Fruit fly (Drosophila melanogaster) whole organism, adult: ENCODE results near the gene Art6.

Experiments used
- CG11617 ChIP-seq: fragments of 200-800 bp; sonication (Bioruptor generic); optimal IDR thresholded peaks from 2 replicates; lab custom pipeline; 2017; ENCODE audit warnings: mild to moderate bottlenecking, missing biosample characterization, missing genetic modification reagents, missing genetic modification characterization
- CG12768 ChIP-seq: fragments of 200-800 bp; sonication (Bioruptor generic); optimal IDR thresholded peaks from 2 replicates; lab custom pipeline; 2017; ENCODE audit warnings: missing biosample characterization, missing genetic modification characterization, mild to moderate bottlenecking, moderate library complexity, missing genetic modification reagents
- CG14711 ChIP-seq: fragments of 200-800 bp; sonication (Bioruptor generic); optimal IDR thresholded peaks from 2 replicates; lab custom pipeline; 2018; ENCODE audit warnings: missing biosample characterization, mild to moderate bottlenecking, missing genetic modification characterization, moderate library complexity
- CG1620 ChIP-seq: fragments of 200-800 bp; sonication (Bioruptor generic); optimal IDR thresholded peaks from 2 replicates; lab custom pipeline; 2016; ENCODE audit warnings: missing biosample characterization, missing genetic modification characterization
- CG33017 ChIP-seq: fragments of 200-800 bp; sonication (Bioruptor generic); optimal IDR thresholded peaks from 2 replicates; lab custom pipeline; 2018; ENCODE audit warnings: missing biosample characterization, mild to moderate bottlenecking, missing genetic modification characterization, moderate library complexity
- CG5204 ChIP-seq: fragments of 200-800 bp; sonication (Bioruptor generic); optimal IDR thresholded peaks from 2 replicates; lab custom pipeline; 2016; ENCODE audit warnings: missing biosample characterization, missing genetic modification characterization
- CG7045 ChIP-seq: fragments of 200-800 bp; sonication (Bioruptor generic); optimal IDR thresholded peaks from 2 replicates; lab custom pipeline; 2017; ENCODE audit warnings: missing biosample characterization, mild to moderate bottlenecking, missing genetic modification characterization
- CG7101 ChIP-seq: fragments of 200-800 bp; sonication (Bioruptor generic); optimal IDR thresholded peaks from 2 replicates; lab custom pipeline; 2018; ENCODE audit warnings: missing biosample characterization, mild to moderate bottlenecking, missing genetic modification characterization, moderate library complexity
- Clk ChIP-seq: fragments of 200-800 bp; sonication (Bioruptor generic); optimal IDR thresholded peaks from 2 replicates; lab custom pipeline; 2017; ENCODE audit warnings: missing biosample characterization, missing genetic modification characterization
- Crg-1 ChIP-seq: fragments of 200-800 bp; sonication (Bioruptor generic); optimal IDR thresholded peaks from 2 replicates; lab custom pipeline; 2016; ENCODE audit warnings: missing biosample characterization, missing genetic modification characterization
- Hr96 ChIP-seq: fragments of 200-800 bp; sonication (Bioruptor generic); optimal IDR thresholded peaks from 2 replicates; lab custom pipeline; 2016; ENCODE audit warnings: missing biosample characterization, missing genetic modification characterization
- Mnt ChIP-seq: fragments of 200-800 bp; sonication (Bioruptor generic); optimal IDR thresholded peaks from 2 replicates; lab custom pipeline; 2016; ENCODE audit warnings: missing biosample characterization, mild to moderate bottlenecking, missing genetic modification characterization
- bab1 ChIP-seq: fragments of 200-800 bp; sonication (Bioruptor generic); optimal IDR thresholded peaks from 3 replicates; lab custom pipeline; 2019; ENCODE audit warnings: missing biosample characterization, mild to moderate bottlenecking, missing genetic modification characterization, moderate library complexity
- cic ChIP-seq: fragments of 200-800 bp; sonication (Bioruptor generic); optimal IDR thresholded peaks from 2 replicates; lab custom pipeline; 2017; ENCODE audit warnings: missing biosample characterization, mild to moderate bottlenecking, missing genetic modification characterization, moderate library complexity
- cnc ChIP-seq, 2 experiments: fragments of >200 bp; optimal IDR thresholded peaks; 2 replicates each; lab custom pipeline; 2017
- kay ChIP-seq: fragments of 200-800 bp; sonication (Bioruptor generic); peaks from one replicate; lab custom pipeline; 2016; ENCODE audit warnings: missing biosample characterization, missing genetic modification characterization, borderline replicate concordance
- ovo ChIP-seq: fragments of 200-800 bp; sonication (Bioruptor generic); optimal IDR thresholded peaks from 2 replicates; lab custom pipeline; 2016; ENCODE audit warnings: missing biosample characterization, missing genetic modification characterization
- pad ChIP-seq: fragments of 200-800 bp; sonication (Bioruptor generic); optimal IDR thresholded peaks from 3 replicates; lab custom pipeline; 2017; ENCODE audit warnings: missing biosample characterization, missing genetic modification characterization, mild to moderate bottlenecking, moderate library complexity, missing genetic modification reagents
- tj ChIP-seq: fragments of 200-800 bp; sonication (Bioruptor generic); optimal IDR thresholded peaks from 3 replicates; lab custom pipeline; 2017; ENCODE audit warnings: missing biosample characterization, mild to moderate bottlenecking, missing genetic modification characterization, moderate library complexity
- toe ChIP-seq: fragments of 200-800 bp; sonication (Bioruptor generic); optimal IDR thresholded peaks from 2 replicates; lab custom pipeline; 2016; ENCODE audit warnings: missing biosample characterization, missing genetic modification characterization

The Art6 gene

DNA sequence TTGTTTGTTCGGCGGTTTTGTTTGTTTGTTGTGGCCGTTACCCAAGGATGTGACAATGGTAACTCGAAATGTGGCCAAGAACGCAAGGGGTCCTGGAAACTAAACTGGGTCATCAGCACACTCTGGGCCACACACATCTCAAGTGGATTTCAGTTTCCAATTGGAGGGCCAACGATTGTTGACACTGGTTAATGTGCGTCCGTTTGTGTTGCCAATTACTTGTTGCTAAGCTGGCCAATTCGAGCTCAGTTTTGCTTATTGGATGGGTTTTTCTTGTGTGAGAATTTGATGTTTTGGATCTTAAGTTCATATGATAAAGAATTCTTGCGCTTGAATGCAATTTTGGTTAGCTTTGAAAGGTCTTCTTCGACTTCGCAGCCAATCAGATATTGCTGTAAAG lies 35.3 kb upstream of the Art6 start:
- no peak for TF ChIP-seq CG7045 (GFP tag; lab: Kevin White, UChicago)
- TF ChIP-seq Hr96: no peak
- TF ChIP-seq CG12768: no peak
- TF ChIP-seq cic (GFP tag; lab: Kevin White, UChicago): no peak
- no peak for TF ChIP-seq CG1620
- no peak for TF ChIP-seq CG14711 (tag; lab: Kevin White, UChicago)
- no peak for TF ChIP-seq CG11617
- TF ChIP-seq CG33017 (tag; lab: Kevin White, UChicago): no peak
- no peak for TF ChIP-seq cnc (optimal IDR thresholded peaks at IDR 0.05; lab: Kevin White, UChicago)
- no peak for TF ChIP-seq Crg-1

DNA sequence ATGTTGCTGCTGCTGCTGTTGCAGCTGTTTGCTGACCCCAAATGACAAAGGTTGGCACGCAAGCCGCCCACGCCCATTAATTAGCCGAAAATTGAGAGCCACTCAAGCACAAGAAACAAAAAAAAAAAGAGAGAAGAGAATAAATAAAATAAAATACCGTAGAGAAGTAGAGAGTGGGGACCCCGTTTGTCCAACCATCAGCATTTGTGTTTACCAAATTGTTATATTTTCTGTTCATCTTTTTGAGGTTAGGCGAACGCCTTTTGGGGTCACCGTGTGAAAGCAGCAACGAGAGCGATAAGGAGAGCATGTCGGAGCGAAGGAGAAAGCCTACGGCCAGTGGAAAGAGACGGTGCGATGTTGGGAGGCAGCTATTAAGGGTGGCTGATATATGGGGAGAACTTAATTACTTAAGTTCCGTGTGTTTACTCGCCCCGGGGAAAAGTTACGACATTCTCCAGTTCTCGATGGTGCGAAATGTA lies 32.5 kb upstream of the Art6 start:
- TF ChIP-seq tj (GFP tag; lab: Kevin White, UChicago) (no peak), CG11617 (no peak), bab1 (no peak), Hr96 (no peak), toe (GFP tag; lab: Kevin White, UChicago) (no peak), CG7045 (GFP tag; lab: Kevin White, UChicago) (no peak), pad (GFP tag; lab: Kevin White, UChicago) (no peak), Crg-1 (no peak), CG33017 (tag; lab: Kevin White, UChicago) (no peak)

DNA sequence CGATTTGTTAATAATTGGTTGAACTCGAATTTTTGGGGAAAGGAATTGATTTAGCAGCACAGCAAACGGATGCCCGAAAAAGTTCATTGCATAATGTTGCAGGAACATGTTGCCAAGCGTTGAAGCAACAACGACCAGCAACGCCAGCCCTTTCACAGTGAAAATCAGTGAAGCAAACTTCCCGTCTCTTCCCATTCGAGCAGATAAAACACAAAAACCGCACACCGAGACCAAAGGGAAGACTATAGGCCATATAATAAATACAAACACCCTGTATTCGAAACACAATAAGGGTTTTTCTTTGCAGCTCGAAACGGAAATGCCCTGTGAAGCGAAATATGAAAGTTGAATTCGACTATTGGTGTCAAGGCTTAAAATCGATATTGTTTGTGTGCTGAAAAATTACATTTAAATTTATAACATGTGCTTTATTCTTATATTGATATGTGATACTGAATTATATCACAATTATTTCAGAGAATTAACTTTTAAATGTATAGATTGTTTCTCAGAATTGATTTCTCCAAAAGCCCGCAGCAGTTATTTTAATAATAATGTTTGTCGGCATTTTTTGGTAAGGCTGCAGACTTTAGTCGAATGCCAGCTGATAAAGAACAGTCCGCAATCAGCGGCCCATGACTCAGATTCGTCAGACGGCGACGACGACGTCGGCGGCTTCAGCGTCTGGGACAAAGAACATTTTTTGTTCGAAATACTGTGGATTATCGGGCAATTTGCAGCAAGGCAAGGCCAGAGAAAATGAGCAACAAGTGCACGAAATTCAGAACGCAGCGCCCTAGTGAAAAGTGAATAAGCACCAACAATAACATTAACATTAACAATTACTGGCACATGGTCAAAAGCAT lies 31.7 kb upstream of the Art6 start:
- TF ChIP-seq CG12768 (no peak), Clk (GFP tag; lab: Kevin White, UChicago) (no peak)

DNA sequence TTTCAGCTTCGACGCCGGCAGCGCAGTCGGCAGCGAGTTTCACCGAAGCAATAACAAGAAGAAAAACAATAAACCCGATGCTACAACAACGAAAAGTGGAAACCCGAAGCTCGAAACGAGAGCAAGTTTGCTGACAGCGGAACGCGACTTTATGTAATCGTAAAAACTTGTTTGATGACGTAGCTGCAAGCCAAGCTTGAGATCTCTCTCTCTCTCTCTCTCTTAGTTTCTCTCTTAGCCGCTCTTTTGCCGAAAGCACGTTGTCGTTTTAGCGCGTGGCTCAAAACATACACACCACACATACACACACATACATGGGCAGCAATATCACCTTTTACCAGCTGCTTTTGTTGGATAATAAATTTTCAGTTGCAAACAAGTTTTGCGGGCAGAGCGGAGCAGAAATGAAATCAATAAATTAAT lies 30.5 kb upstream of the Art6 start:
- no peak for TF ChIP-seq cic (GFP tag; lab: Kevin White, UChicago)
- TF ChIP-seq kay (GFP tag; lab: Kevin White, UChicago): no peak
- peak; percentile 42 for TF ChIP-seq Mnt (GFP tag; lab: Kevin White, UChicago)
- TF ChIP-seq tj (GFP tag; lab: Kevin White, UChicago): peak; percentile 48
- TF ChIP-seq CG7101 (tag; lab: Kevin White, UChicago): no peak

DNA sequence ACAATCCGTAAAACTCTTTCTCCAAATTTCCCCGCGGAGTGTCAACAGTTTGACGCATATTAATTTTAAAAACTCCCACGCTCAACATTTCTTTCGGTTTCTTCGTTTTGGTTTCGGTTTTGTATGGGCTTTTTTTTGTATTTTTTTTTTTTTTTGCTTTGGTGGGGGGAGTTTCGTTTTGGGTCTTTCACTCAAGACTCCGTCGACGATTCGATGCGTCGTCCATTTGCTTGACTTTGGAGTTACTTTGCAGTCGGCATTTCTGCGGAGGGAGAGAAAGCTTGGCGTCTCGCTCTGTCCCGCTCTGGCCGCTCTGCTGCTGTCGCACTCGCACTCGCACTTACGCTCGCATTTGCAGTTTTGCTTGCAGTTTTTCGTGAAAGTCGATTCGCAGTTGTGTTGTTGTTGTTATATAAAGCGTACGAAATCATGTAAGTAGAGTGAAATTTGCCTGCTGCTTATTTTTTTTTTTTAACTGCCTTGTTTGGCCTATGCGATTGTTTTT lies 29.2 kb upstream of the Art6 start:
- TF ChIP-seq CG11617: no peak
- TF ChIP-seq CG1620: no peak
- no peak for TF ChIP-seq ovo (GFP tag; lab: Kevin White, UChicago)
- TF ChIP-seq Clk (GFP tag; lab: Kevin White, UChicago): no peak
- TF ChIP-seq bab1: no peak
- no peak for TF ChIP-seq CG12768
- no peak for TF ChIP-seq kay (GFP tag; lab: Kevin White, UChicago)
- TF ChIP-seq Crg-1: no peak
- no peak for TF ChIP-seq toe (GFP tag; lab: Kevin White, UChicago)
- no peak for TF ChIP-seq Hr96
- TF ChIP-seq CG33017 (tag; lab: Kevin White, UChicago): no peak
- no peak for TF ChIP-seq CG5204 (GFP tag; lab: Kevin White, UChicago)
- no peak for TF ChIP-seq cic (GFP tag; lab: Kevin White, UChicago)
- peak; percentile 19 for TF ChIP-seq pad (GFP tag; lab: Kevin White, UChicago)
- TF ChIP-seq tj (GFP tag; lab: Kevin White, UChicago): peak; percentile 81

DNA sequence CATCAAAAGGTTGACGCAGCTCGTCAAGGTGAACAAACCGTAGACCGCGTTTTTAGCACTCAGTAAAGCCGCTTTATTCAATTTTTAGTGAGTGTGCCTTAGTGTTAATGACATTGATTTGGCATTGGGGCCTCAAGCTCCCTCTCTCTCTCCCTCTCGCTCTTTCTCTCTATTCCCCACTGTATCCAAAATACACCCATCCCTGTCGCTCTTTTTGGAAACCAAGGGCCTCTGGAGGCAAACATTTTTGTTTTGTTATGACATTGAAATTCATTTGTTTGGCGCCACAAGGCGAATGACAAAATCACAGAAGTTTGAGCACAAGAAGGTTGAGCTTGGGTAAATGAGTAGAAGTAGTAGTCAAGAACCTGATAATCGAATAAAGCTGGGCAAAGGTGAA lies 27.0 kb upstream of the Art6 start:
- no peak for TF ChIP-seq CG7101 (tag; lab: Kevin White, UChicago)
- no peak for TF ChIP-seq Mnt (GFP tag; lab: Kevin White, UChicago)
- TF ChIP-seq cnc (optimal IDR thresholded peaks at IDR 0.05; lab: Kevin White, UChicago): no peak
- TF ChIP-seq CG5204 (GFP tag; lab: Kevin White, UChicago): no peak
- TF ChIP-seq Crg-1: no peak
- TF ChIP-seq tj (GFP tag; lab: Kevin White, UChicago): no peak
- no peak for TF ChIP-seq CG11617
- TF ChIP-seq ovo (GFP tag; lab: Kevin White, UChicago): no peak
- TF ChIP-seq CG14711 (tag; lab: Kevin White, UChicago): no peak
- no peak for TF ChIP-seq CG12768
- TF ChIP-seq Hr96: no peak
- TF ChIP-seq Clk (GFP tag; lab: Kevin White, UChicago): no peak
- TF ChIP-seq CG33017 (tag; lab: Kevin White, UChicago): no peak
- no peak for TF ChIP-seq kay (GFP tag; lab: Kevin White, UChicago)
- no peak for TF ChIP-seq bab1
- no peak for TF ChIP-seq toe (GFP tag; lab: Kevin White, UChicago)
- no peak for TF ChIP-seq CG7045 (GFP tag; lab: Kevin White, UChicago)
- no peak for TF ChIP-seq pad (GFP tag; lab: Kevin White, UChicago)
